Worm (Caenorhabditis elegans) whole organism, early embryonic: ENCODE data around the gene cnt-1.

Experiments
- B0310.2 ChIP-seq: sonication (generic microtip); optimal IDR thresholded peaks from 2 replicates; lab custom pipeline; 2016; ENCODE audit warnings: mild to moderate bottlenecking, missing genetic modification characterization, missing compliant biosample characterization
- F13C5.2 ChIP-seq: sonication (generic microtip); optimal IDR thresholded peaks from 2 replicates; lab custom pipeline; 2017; ENCODE audit warnings: mild to moderate bottlenecking, missing genetic modification characterization, inconsistent platforms, missing compliant biosample characterization
- aly-1 ChIP-seq: sonication (generic microtip); optimal IDR thresholded peaks from 2 replicates; lab custom pipeline; 2016; ENCODE audit warnings: missing genetic modification characterization, missing compliant biosample characterization
- ama-1 ChIP-seq: fragments of 150-350 bp; optimal IDR thresholded peaks from 2 replicates; lab custom pipeline; 2014
- ceh-13 ChIP-seq: fragments of 200-800 bp; sonication (Bioruptor generic); optimal IDR thresholded peaks from 2 replicates; lab custom pipeline; 2018; ENCODE audit warnings: mild to moderate bottlenecking, missing genetic modification characterization, missing compliant biosample characterization
- ceh-36 ChIP-seq: sonication (generic microtip); optimal IDR thresholded peaks from 2 replicates; lab custom pipeline; 2016; ENCODE audit warnings: missing genetic modification characterization, inconsistent platforms, missing compliant biosample characterization
- ets-7 ChIP-seq: sonication (generic microtip); optimal IDR thresholded peaks from 2 replicates; lab custom pipeline; 2016; ENCODE audit warnings: missing genotype, missing genetic modification characterization, missing compliant biosample characterization
- flt-1 ChIP-seq: fragments of 200-800 bp; sonication (Bioruptor generic); IDR thresholded peaks from 2 replicates; pipeline ENCODE4 v1.3.6; 2022; ENCODE audit warnings: missing genetic modification characterization, missing compliant biosample characterization
- hmbx-1 ChIP-seq: sonication (generic microtip); optimal IDR thresholded peaks from 2 replicates; lab custom pipeline; 2016; ENCODE audit warnings: mild to moderate bottlenecking, missing genetic modification characterization, missing compliant biosample characterization
- hmg-4 ChIP-seq: fragments of 200-800 bp; sonication (Bioruptor generic); optimal IDR thresholded peaks from 2 replicates; lab custom pipeline; 2018; ENCODE audit warnings: mild to moderate bottlenecking, missing genetic modification characterization, missing compliant biosample characterization
- hnd-1 ChIP-seq: sonication (generic microtip); optimal IDR thresholded peaks from 2 replicates; lab custom pipeline; 2016; ENCODE audit warnings: missing genetic modification characterization, missing compliant biosample characterization
- pes-1 ChIP-seq: fragments of 200-800 bp; sonication (Bioruptor generic); IDR thresholded peaks from 2 replicates; pipeline ENCODE4 v1.3.6; 2022; ENCODE audit warnings: missing genetic modification reagents, missing genetic modification characterization, missing compliant biosample characterization
- scrt-1 ChIP-seq: fragments of 200-800 bp; sonication (Bioruptor generic); IDR thresholded peaks from 2 replicates; pipeline ENCODE4 v1.3.6; 2022; ENCODE audit warnings: missing genetic modification characterization, missing compliant biosample characterization
- sea-1 ChIP-seq: fragments of 200-800 bp; sonication (Bioruptor generic); conservative IDR thresholded peaks from 2 replicates; pipeline ENCODE4 v1.3.6; 2022; ENCODE audit warnings: missing genetic modification characterization, missing compliant biosample characterization
- tbx-11 ChIP-seq: fragments of 200-800 bp; sonication (Bioruptor generic); IDR thresholded peaks from 2 replicates; pipeline ENCODE4 v1.3.6; 2022; ENCODE audit warnings: missing genetic modification characterization, missing compliant biosample characterization
- tbx-37 ChIP-seq: fragments of 200-800 bp; sonication (Bioruptor generic); conservative IDR thresholded peaks from 2 replicates; pipeline ENCODE4 v1.3.6; 2022; ENCODE audit warnings: missing genetic modification reagents, missing genetic modification characterization, missing compliant biosample characterization
- tra-4 ChIP-seq: sonication (generic microtip); optimal IDR thresholded peaks from 2 replicates; lab custom pipeline; 2017; ENCODE audit warnings: missing genetic modification characterization, missing compliant biosample characterization

The cnt-1 gene

ce11 chrII:12088833-12089232 is at the start of gene cnt-1:
Gene cnt-1, minus strand, starts transcription at chrII:12088868.
- TF ChIP-seq tbx-37 (GFP tag; lab: Robert Waterston, UW): no peak
- no peak for TF ChIP-seq tra-4 (tag; lab: Kevin White, UChicago)
- no peak for TF ChIP-seq aly-1 (tag; lab: Kevin White, UChicago)
- no peak for TF ChIP-seq hmg-4 (GFP tag; lab: Kevin White, UChicago)
- no peak for TF ChIP-seq B0310.2
- no peak for TF ChIP-seq hmbx-1 (tag; lab: Kevin White, UChicago)
- no peak for TF ChIP-seq hnd-1
- no peak for TF ChIP-seq flt-1 (GFP tag; lab: Robert Waterston, UW)
- TF ChIP-seq pes-1: no peak
- no peak for TF ChIP-seq tbx-11 (GFP tag; lab: Robert Waterston, UW)
- TF ChIP-seq ama-1: no peak
- TF ChIP-seq F13C5.2 (tag; lab: Kevin White, UChicago): no peak
- TF ChIP-seq sea-1 (GFP tag; lab: Robert Waterston, UW): no peak
- no peak for TF ChIP-seq scrt-1 (GFP tag; lab: Robert Waterston, UW)
- TF ChIP-seq ceh-13 (GFP tag; lab: Kevin White, UChicago): no peak
- no peak for TF ChIP-seq ets-7 (tag; lab: Kevin White, UChicago)
- TF ChIP-seq ceh-36 (tag; lab: Kevin White, UChicago): no peak

DNA sequence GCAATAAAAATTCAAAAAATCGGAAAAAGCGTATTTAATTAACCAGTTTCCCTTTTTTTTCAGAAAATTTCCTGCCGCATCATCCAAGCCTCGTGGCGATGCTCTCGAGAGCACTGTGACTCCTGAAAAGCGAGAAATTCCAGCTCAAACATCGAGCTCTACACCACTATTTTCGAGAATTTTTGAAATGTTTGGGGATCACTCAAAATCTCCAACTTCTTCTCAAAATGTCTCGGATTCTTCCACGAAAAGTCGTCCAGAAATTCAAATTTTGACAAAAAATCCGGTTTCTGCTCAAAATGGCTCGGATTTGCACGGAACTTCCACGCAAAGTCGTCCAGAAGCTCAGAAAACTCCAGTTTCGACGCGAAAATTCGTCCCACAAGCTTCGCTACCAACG is 49.3 kb upstream of the cnt-1 start:
- TF ChIP-seq F13C5.2 (tag; lab: Kevin White, UChicago) (no peak), ets-7 (tag; lab: Kevin White, UChicago) (no peak), ama-1 (no peak), tra-4 (tag; lab: Kevin White, UChicago) (no peak), flt-1 (GFP tag; lab: Robert Waterston, UW) (no peak), tbx-11 (GFP tag; lab: Robert Waterston, UW) (no peak), hmg-4 (GFP tag; lab: Kevin White, UChicago) (no peak), hnd-1 (no peak), ceh-13 (GFP tag; lab: Kevin White, UChicago) (no peak), B0310.2 (no peak), pes-1 (no peak), sea-1 (GFP tag; lab: Robert Waterston, UW) (no peak), hmbx-1 (tag; lab: Kevin White, UChicago) (no peak), ceh-36 (tag; lab: Kevin White, UChicago) (no peak), scrt-1 (GFP tag; lab: Robert Waterston, UW) (no peak), aly-1 (tag; lab: Kevin White, UChicago) (no peak), tbx-37 (GFP tag; lab: Robert Waterston, UW) (no peak)

ce11 chrII:12130868-12131267 is 42.2 kb upstream of the cnt-1 start, which contains the start of gene set-24:
Gene set-24, minus strand, starts transcription at chrII:12130968.
- TF ChIP-seq aly-1 (tag; lab: Kevin White, UChicago): no peak
- no peak for TF ChIP-seq hmg-4 (GFP tag; lab: Kevin White, UChicago)
- no peak for TF ChIP-seq ama-1
- TF ChIP-seq ceh-13 (GFP tag; lab: Kevin White, UChicago): no peak
- TF ChIP-seq hnd-1: no peak
- TF ChIP-seq flt-1 (GFP tag; lab: Robert Waterston, UW): no peak
- no peak for TF ChIP-seq tra-4 (tag; lab: Kevin White, UChicago)
- TF ChIP-seq pes-1: no peak

ce11 chrII:12130393-12130792 is 41.7 kb upstream of the cnt-1 start:
- TF ChIP-seq hmbx-1 (tag; lab: Kevin White, UChicago): no peak

DNA sequence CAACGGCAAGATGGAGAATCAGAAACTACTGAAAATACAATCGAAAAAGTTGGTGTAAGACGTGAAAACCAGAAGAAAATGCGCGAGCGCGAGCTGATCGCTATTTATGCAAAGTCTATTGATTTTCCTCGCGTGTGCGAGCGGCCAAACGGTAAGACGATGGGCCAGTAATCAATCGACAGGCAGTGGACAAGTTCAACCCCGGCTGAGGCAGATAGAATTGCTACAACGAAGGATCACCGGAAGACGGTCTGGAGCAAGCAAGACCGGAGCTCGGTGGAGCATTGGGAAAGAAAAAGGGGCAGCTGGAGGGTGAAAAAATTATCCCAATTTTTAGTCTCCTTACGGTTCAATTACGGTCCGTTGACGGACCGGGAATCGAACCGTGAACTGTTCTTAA is 34.0 kb upstream of the cnt-1 start:
- TF ChIP-seq tbx-11 (GFP tag; lab: Robert Waterston, UW) (peak; percentile 50; the same call in 1 of the 2 replicates), scrt-1 (GFP tag; lab: Robert Waterston, UW) (peak; percentile 72), flt-1 (GFP tag; lab: Robert Waterston, UW) (peak; percentile 69), sea-1 (GFP tag; lab: Robert Waterston, UW) (peak; percentile 56; the same call in 1 of the 2 replicates), pes-1 (peak; percentile 83)

ce11 chrII:12110997-12111396 is 22.3 kb upstream of the cnt-1 start:
- TF ChIP-seq ceh-36 (tag; lab: Kevin White, UChicago) (no peak), hmg-4 (GFP tag; lab: Kevin White, UChicago) (peak; percentile 24)

- TF ChIP-seq F13C5.2 (tag; lab: Kevin White, UChicago) (no peak), ama-1 (no peak), pes-1 (no peak), tbx-37 (GFP tag; lab: Robert Waterston, UW) (no peak), B0310.2 (no peak), sea-1 (GFP tag; lab: Robert Waterston, UW) (no peak), ets-7 (tag; lab: Kevin White, UChicago) (no peak), aly-1 (tag; lab: Kevin White, UChicago) (no peak), ceh-36 (tag; lab: Kevin White, UChicago) (no peak), hmg-4 (GFP tag; lab: Kevin White, UChicago) (no peak), hnd-1 (no peak), ceh-13 (GFP tag; lab: Kevin White, UChicago) (no peak), flt-1 (GFP tag; lab: Robert Waterston, UW) (no peak), tra-4 (tag; lab: Kevin White, UChicago) (no peak), hmbx-1 (tag; lab: Kevin White, UChicago) (no peak), tbx-11 (GFP tag; lab: Robert Waterston, UW) (no peak), scrt-1 (GFP tag; lab: Robert Waterston, UW) (no peak)
These were observed 20.2 kb upstream of the cnt-1 start for ce11 chrII:12108843-12109242.

- TF ChIP-seq F13C5.2 (tag; lab: Kevin White, UChicago) (peak; percentile 64), hmg-4 (GFP tag; lab: Kevin White, UChicago) (no peak)
These were observed 19.2 kb upstream of the cnt-1 start, which contains the start of gene Y17G7B.18 for ce11 chrII:12107840-12108239. Gene Y17G7B.18, minus strand, starts transcription at chrII:12107857.
